Worm (Caenorhabditis elegans): ENCODE results near the gene nhr-271.
A peak's percentile ranks its signal among the peaks of the same experiment; 100 is the strongest.

nhr-271 gene

DNA sequence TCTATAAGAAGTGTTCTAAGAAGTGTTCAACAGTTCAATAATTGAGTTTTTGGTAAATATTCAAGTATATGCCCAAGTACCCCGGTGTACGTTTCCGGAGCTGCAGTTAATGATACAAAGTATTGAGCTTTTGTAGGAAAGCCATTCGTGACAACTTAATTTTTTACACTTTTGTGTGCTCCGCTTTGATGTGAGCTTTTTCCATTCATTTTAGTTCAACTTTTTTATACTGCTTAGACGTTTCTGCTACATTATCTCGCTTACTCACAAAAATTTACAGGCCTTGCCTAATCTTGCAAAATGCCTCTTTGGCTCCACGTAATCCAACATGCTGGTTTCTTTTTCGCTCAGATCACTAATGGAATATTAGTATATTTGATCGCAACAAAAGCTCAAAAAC is 4.4 kb downstream of the nhr-271 start, which contains the start of gene str-151:
str-151 (plus strand) TSS at position 301 of the 400 bp plus-strand sequence.
- no peak for TF ChIP-seq T22C8.4 (GFP tag; IDR thresholded peaks at IDR 0.05)
- TF ChIP-seq cog-1 (tag; optimal IDR thresholded peaks at IDR 0.05) = no peak
- no peak for TF ChIP-seq ref-1 (GFP tag; conservative IDR thresholded peaks at IDR 0.05)
- no peak for TF ChIP-seq med-1 (GFP tag; optimal IDR thresholded peaks at IDR 0.05; ENCODE audit: insufficient read depth)
- TF ChIP-seq ztf-29 (GFP tag; IDR thresholded peaks at IDR 0.05) = no peak
- TF ChIP-seq tab-1 (GFP tag; IDR thresholded peaks at IDR 0.05) = no peak
- no peak for TF ChIP-seq klf-2 (GFP tag; conservative IDR thresholded peaks at IDR 0.05)
- TF ChIP-seq flt-1 (GFP tag; IDR thresholded peaks at IDR 0.05) = no peak
- TF ChIP-seq ztf-23 (GFP tag; IDR thresholded peaks at IDR 0.05) = no peak

DNA sequence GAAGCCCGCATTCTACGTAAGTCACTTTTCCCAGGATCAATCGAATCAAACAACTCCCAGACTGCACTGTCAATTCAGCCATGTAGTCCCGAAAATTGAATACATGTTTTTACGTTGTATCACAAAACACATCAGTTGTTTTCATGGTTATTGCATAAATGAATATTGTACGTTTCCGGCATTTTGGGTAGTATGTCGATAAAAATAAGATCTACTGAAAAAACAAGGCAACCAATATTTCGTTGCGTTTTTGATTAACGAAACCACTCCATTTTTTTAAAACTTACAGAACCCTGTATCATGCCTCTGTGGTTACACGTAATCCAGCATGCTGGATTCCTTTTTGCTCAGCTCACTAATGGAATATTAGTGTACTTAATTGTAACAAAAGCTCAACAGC is 7.2 kb downstream of the nhr-271 start, which contains the start of gene str-149:
str-149 (plus strand) TSS at position 301 of the 400 bp plus-strand sequence.
- no peak for TF ChIP-seq ref-1 (GFP tag; conservative IDR thresholded peaks at IDR 0.05)
- TF ChIP-seq tab-1 (GFP tag; IDR thresholded peaks at IDR 0.05) = no peak
- no peak for TF ChIP-seq ztf-29 (GFP tag; IDR thresholded peaks at IDR 0.05)
- no peak for TF ChIP-seq cog-1 (tag; optimal IDR thresholded peaks at IDR 0.05)
- no peak for TF ChIP-seq klf-2 (GFP tag; conservative IDR thresholded peaks at IDR 0.05)
- no peak for TF ChIP-seq T22C8.4 (GFP tag; IDR thresholded peaks at IDR 0.05)
- TF ChIP-seq flt-1 (GFP tag; IDR thresholded peaks at IDR 0.05) = no peak
- TF ChIP-seq med-1 (GFP tag; optimal IDR thresholded peaks at IDR 0.05; ENCODE audit: insufficient read depth) = no peak
- TF ChIP-seq ztf-23 (GFP tag; IDR thresholded peaks at IDR 0.05) = no peak

DNA sequence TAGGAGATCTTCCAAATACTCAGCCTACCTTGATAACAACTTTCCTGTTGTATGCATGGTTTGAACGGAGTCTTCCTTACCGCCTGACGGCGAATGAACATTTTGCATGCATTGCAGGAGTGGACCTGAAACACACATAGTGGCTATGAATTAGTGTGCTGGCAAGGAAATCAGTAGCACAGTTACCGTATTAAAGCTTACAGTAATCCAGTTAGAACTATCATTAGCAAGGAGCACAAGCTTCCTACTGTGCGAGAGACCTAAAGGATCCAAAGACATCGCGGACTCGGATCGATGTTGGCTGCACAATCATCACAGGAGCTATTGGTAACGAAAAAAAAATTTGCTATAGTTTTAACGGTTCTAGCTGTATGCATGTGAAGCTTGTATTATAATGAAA is 9.6 kb downstream of the nhr-271 start, which contains the start of gene nhr-233:
nhr-233 (minus strand) TSS at position 101 of the 400 bp plus-strand sequence.
- TF ChIP-seq tab-1 (GFP tag; IDR thresholded peaks at IDR 0.05) = no peak
- TF ChIP-seq flt-1 (GFP tag; IDR thresholded peaks at IDR 0.05) = no peak
- TF ChIP-seq ref-1 (GFP tag; conservative IDR thresholded peaks at IDR 0.05) = no peak
- TF ChIP-seq klf-2 (GFP tag; conservative IDR thresholded peaks at IDR 0.05) = no peak
- TF ChIP-seq cog-1 (tag; optimal IDR thresholded peaks at IDR 0.05) = no peak
- TF ChIP-seq ztf-29 (GFP tag; IDR thresholded peaks at IDR 0.05) = no peak
- no peak for TF ChIP-seq med-1 (GFP tag; optimal IDR thresholded peaks at IDR 0.05; ENCODE audit: insufficient read depth)
- no peak for TF ChIP-seq ztf-23 (GFP tag; IDR thresholded peaks at IDR 0.05)
- TF ChIP-seq T22C8.4 (GFP tag; IDR thresholded peaks at IDR 0.05) = no peak

DNA sequence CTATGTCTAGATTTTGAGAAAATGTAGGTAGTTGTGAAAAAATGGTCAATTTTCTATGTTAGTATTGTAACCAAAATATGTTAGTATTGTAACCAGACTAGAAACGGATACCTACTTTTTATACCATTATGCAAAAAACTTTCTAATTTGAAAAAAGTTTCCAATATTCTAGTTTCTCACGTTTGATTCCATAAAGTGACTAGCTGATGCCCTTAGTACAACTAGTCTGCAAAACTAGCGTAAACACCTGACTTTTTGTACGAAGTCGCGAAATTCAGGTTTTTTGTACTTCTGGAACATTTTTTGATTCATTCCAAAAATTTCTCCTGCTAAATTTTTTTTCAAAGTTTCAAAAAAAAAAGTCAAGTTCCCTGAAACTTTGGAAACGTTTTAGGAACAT is 12.3 kb downstream of the nhr-271 start:
- no peak for TF ChIP-seq med-1 (GFP tag; optimal IDR thresholded peaks at IDR 0.05; ENCODE audit: insufficient read depth)
- TF ChIP-seq flt-1 (GFP tag; IDR thresholded peaks at IDR 0.05) = no peak
- no peak for TF ChIP-seq ztf-29 (GFP tag; IDR thresholded peaks at IDR 0.05)
- no peak for TF ChIP-seq T22C8.4 (GFP tag; IDR thresholded peaks at IDR 0.05)
- no peak for TF ChIP-seq tab-1 (GFP tag; IDR thresholded peaks at IDR 0.05)
- no peak for TF ChIP-seq ref-1 (GFP tag; conservative IDR thresholded peaks at IDR 0.05)
- no peak for TF ChIP-seq klf-2 (GFP tag; conservative IDR thresholded peaks at IDR 0.05)
- no peak for TF ChIP-seq ztf-23 (GFP tag; IDR thresholded peaks at IDR 0.05)
- TF ChIP-seq cog-1 (tag; optimal IDR thresholded peaks at IDR 0.05) = no peak

DNA sequence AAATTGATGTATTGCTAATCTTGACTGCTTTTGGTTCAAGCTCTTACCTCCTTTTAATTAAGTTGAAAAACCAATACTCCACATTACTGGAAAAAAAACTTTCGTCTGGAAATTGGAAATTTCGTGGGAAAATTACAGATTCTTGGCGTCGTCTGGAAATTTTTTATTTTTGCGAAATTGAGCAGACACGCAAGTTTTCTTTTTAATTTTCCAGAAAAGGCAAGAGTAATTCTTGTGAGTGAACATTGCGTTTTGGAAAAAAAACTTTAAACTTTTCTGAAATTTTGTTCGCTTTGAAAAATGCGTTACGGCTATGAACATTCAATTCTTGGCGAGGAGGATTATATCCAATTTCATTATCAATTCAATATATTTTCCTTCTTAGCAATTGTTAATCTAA is 14.7 kb downstream of the nhr-271 start, which contains the start of gene sru-45:
sru-45 (plus strand) TSS at position 301 of the 400 bp plus-strand sequence.
- TF ChIP-seq ztf-29 (GFP tag; IDR thresholded peaks at IDR 0.05) (no peak), klf-2 (GFP tag; conservative IDR thresholded peaks at IDR 0.05) (no peak), tab-1 (GFP tag; IDR thresholded peaks at IDR 0.05) (no peak), ztf-23 (GFP tag; IDR thresholded peaks at IDR 0.05) (no peak), cog-1 (tag; optimal IDR thresholded peaks at IDR 0.05) (no peak), ref-1 (GFP tag; conservative IDR thresholded peaks at IDR 0.05) (no peak), flt-1 (GFP tag; IDR thresholded peaks at IDR 0.05) (no peak), med-1 (GFP tag; optimal IDR thresholded peaks at IDR 0.05; ENCODE audit: insufficient read depth) (no peak)

DNA sequence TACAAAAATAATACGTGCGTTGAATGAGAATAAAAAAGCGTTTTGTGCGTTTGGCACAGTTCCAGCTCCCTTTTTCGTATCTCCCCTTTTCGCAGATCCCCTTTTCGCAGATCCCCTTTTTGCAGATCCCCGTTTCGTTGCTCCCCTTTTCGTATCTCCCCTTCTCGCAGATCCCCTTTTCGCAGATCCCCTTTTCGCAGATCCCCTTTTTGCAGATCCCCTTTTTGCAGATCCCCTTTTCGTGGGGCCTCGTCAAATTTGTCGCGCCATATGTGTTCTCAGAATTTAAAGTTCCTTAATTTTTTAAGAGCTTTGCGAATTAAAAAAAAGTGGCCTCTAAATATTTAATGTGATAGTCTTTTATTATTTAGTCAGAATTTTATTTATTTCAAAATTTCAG is 27.4 kb downstream of the nhr-271 start, which contains the start of gene Y32B12B.4:
Y32B12B.4 (plus strand) TSS at position 399 of the 400 bp plus-strand sequence.
- TF ChIP-seq ref-1 (GFP tag; conservative IDR thresholded peaks at IDR 0.05) (peak; percentile 83), flt-1 (GFP tag; IDR thresholded peaks at IDR 0.05) (peak; percentile 84), cog-1 (tag; optimal IDR thresholded peaks at IDR 0.05) (no peak), T22C8.4 (GFP tag; IDR thresholded peaks at IDR 0.05) (peak; percentile 60; the same call in 1 of the 2 replicates), klf-2 (GFP tag; conservative IDR thresholded peaks at IDR 0.05) (peak; percentile 83), ztf-29 (GFP tag; IDR thresholded peaks at IDR 0.05) (no peak; the same call in 1 of the 2 replicates), med-1 (GFP tag; optimal IDR thresholded peaks at IDR 0.05; ENCODE audit: insufficient read depth) (no peak), ztf-23 (GFP tag; IDR thresholded peaks at IDR 0.05) (peak; percentile 86), tab-1 (GFP tag; IDR thresholded peaks at IDR 0.05) (peak; percentile 79)

ce11 chrV:16550680-16551079 is 29.6 kb downstream of the nhr-271 start, which contains the start of gene srbc-65:
TSS of gene srbc-65 (plus strand) at chrV:16550980.
- TF ChIP-seq tab-1 (GFP tag; IDR thresholded peaks at IDR 0.05) = no peak
- TF ChIP-seq T22C8.4 (GFP tag; IDR thresholded peaks at IDR 0.05) = no peak
- TF ChIP-seq ref-1 (GFP tag; conservative IDR thresholded peaks at IDR 0.05) = no peak

ce11 chrV:16540657-16541056 is 39.7 kb downstream of the nhr-271 start:
- no peak for TF ChIP-seq tab-1 (GFP tag; IDR thresholded peaks at IDR 0.05)
- no peak for TF ChIP-seq ztf-29 (GFP tag; IDR thresholded peaks at IDR 0.05)
- no peak for TF ChIP-seq flt-1 (GFP tag; IDR thresholded peaks at IDR 0.05)
- no peak for TF ChIP-seq T22C8.4 (GFP tag; IDR thresholded peaks at IDR 0.05)
- no peak for TF ChIP-seq med-1 (GFP tag; optimal IDR thresholded peaks at IDR 0.05; ENCODE audit: insufficient read depth)
- no peak for TF ChIP-seq ref-1 (GFP tag; conservative IDR thresholded peaks at IDR 0.05)
- TF ChIP-seq klf-2 (GFP tag; conservative IDR thresholded peaks at IDR 0.05) = no peak
- TF ChIP-seq ztf-23 (GFP tag; IDR thresholded peaks at IDR 0.05) = no peak
- TF ChIP-seq cog-1 (tag; optimal IDR thresholded peaks at IDR 0.05) = no peak

DNA sequence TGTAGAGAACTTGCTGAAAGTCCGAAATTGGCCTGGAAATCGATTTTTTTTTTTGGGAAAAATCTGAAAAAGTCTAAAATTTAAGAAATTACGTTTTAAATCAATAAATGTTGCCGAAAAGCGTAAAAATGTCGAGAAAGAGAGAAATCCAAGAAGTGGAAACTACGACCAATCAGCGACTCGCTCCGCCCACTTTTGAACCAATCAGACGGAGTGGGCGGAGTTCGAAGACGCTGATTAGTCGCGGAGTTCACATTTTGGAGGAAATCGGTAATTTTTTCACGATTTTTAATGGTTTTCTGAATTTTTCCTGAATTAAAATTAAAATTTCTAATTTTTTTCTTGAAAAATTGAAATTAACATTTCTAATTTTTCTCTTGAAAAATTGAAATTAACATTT is 40.7 kb downstream of the nhr-271 start:
- TF ChIP-seq ref-1 (GFP tag; conservative IDR thresholded peaks at IDR 0.05) (no peak), klf-2 (GFP tag; conservative IDR thresholded peaks at IDR 0.05) (no peak), cog-1 (tag; optimal IDR thresholded peaks at IDR 0.05) (no peak), T22C8.4 (GFP tag; IDR thresholded peaks at IDR 0.05) (no peak), ztf-29 (GFP tag; IDR thresholded peaks at IDR 0.05) (no peak), tab-1 (GFP tag; IDR thresholded peaks at IDR 0.05) (no peak), med-1 (GFP tag; optimal IDR thresholded peaks at IDR 0.05; ENCODE audit: insufficient read depth) (no peak), flt-1 (GFP tag; IDR thresholded peaks at IDR 0.05) (no peak), ztf-23 (GFP tag; IDR thresholded peaks at IDR 0.05) (no peak)

Data from whole organism, midembryonic.